Worm (Caenorhabditis elegans): Measurements from ENCODE around the gene pho-12.

pho-12 gene

DNA sequence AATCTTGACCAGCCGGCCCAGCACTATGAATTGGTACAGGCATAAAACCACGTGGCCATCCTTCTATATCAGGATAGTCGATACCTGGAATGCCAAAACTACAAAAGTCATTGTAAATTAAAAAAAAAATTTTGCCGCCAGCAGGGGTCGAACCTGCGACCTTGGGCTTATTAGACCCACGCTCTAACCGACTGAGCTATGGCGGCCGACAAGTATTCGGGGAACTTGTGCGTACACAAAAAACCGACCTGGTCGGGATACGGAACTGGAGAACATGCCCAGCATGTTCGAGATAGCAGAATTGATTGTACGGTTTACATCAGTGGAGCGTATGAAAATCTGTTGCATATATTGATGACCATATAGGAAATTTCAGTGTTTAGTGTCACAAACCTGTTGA lies 3.3 kb downstream of the pho-12 start (continued):
- TF ChIP-seq nhr-90 (tag; optimal IDR thresholded peaks at IDR 0.05; ENCODE audit: poor library complexity): peak; percentile 74
- TF ChIP-seq mef-2 (tag; optimal IDR thresholded peaks at IDR 0.05): no peak
- peak; percentile 31 to 47 (median 44) for TF ChIP-seq dpl-1 (GFP tag; optimal IDR thresholded peaks at IDR 0.05)
- TF ChIP-seq mep-1 (tag; optimal IDR thresholded peaks at IDR 0.05): peak; percentile 67
- peak; percentile 38 for TF ChIP-seq lir-3 (tag; optimal IDR thresholded peaks at IDR 0.05; ENCODE audit: poor library complexity)
- no peak for TF ChIP-seq jun-1 (tag; optimal IDR thresholded peaks at IDR 0.05)
- no peak for TF ChIP-seq vab-15 (tag; optimal IDR thresholded peaks at IDR 0.05)
- TF ChIP-seq nhr-20 (tag; optimal IDR thresholded peaks at IDR 0.05): peak; percentile 76
- TF ChIP-seq tbx-2 (tag; optimal IDR thresholded peaks at IDR 0.05): peak; percentile 54
- TF ChIP-seq sptf-1 (tag; optimal IDR thresholded peaks at IDR 0.05): no peak
- TF ChIP-seq aly-2 (tag; optimal IDR thresholded peaks at IDR 0.05): no peak
- TF ChIP-seq isw-1 (GFP tag; IDR thresholded peaks at IDR 0.05): no peak; the same call in 1 of the 2 replicates
- no peak for TF ChIP-seq egl-13 (tag; optimal IDR thresholded peaks at IDR 0.05)
- TF ChIP-seq nhr-77 (tag; optimal IDR thresholded peaks at IDR 0.05): peak; percentile 23
- TF ChIP-seq fkh-10 (GFP tag; optimal IDR thresholded peaks at IDR 0.05): no peak
- TF ChIP-seq C04F5.9 (tag; optimal IDR thresholded peaks at IDR 0.05): no peak
- TF ChIP-seq nhr-84 (tag; optimal IDR thresholded peaks at IDR 0.05): no peak
- no peak for TF ChIP-seq nhr-237 (tag; optimal IDR thresholded peaks at IDR 0.05)
- TF ChIP-seq dsc-1 (tag; optimal IDR thresholded peaks at IDR 0.05): peak; percentile 52
- no peak for TF ChIP-seq aha-1 (tag; optimal IDR thresholded peaks at IDR 0.05)
- TF ChIP-seq nhr-71 (tag; optimal IDR thresholded peaks at IDR 0.05): peak; percentile 74
- no peak for TF ChIP-seq tlp-1 (tag; optimal IDR thresholded peaks at IDR 0.05)
- TF ChIP-seq lin-39 (tag; optimal IDR thresholded peaks at IDR 0.05): no peak
- peak; percentile 41 to 67 for TF ChIP-seq efl-1 (optimal IDR thresholded peaks at IDR 0.05)
- peak; percentile 39 to 94 for TF ChIP-seq efl-1 (GFP tag; optimal IDR thresholded peaks at IDR 0.05 in 1 of 2)
- TF ChIP-seq egl-27 (tag; optimal IDR thresholded peaks at IDR 0.05): no peak
- peak; percentile 53 for TF ChIP-seq lin-14 (GFP tag; optimal IDR thresholded peaks at IDR 0.05)
- no peak for TF ChIP-seq fkh-8 (tag; optimal IDR thresholded peaks at IDR 0.05)
- peak; percentile 98 for TF ChIP-seq snpc-4 (tag; optimal IDR thresholded peaks at IDR 0.05)
- TF ChIP-seq lsy-2 (tag; optimal IDR thresholded peaks at IDR 0.05): peak; percentile 76 to 79
- TF ChIP-seq rnt-1 (tag; optimal IDR thresholded peaks at IDR 0.05): peak; percentile 85
- peak; percentile 29 for TF ChIP-seq pax-3 (tag; optimal IDR thresholded peaks at IDR 0.05)
- TF ChIP-seq snu-23 (GFP tag; optimal IDR thresholded peaks at IDR 0.05): peak; percentile 79
- TF ChIP-seq elt-2 (tag; optimal IDR thresholded peaks at IDR 0.05): peak; percentile 89
- TF ChIP-seq nhr-47 (tag; optimal IDR thresholded peaks at IDR 0.05): peak; percentile 70
- no peak for TF ChIP-seq hpl-2 (GFP tag; optimal IDR thresholded peaks at IDR 0.05)
- TF ChIP-seq C16A3.4 (tag; optimal IDR thresholded peaks at IDR 0.05): peak; percentile 44
- TF ChIP-seq nhr-85 (tag): peak; percentile 81
- TF ChIP-seq ceh-82 (tag; optimal IDR thresholded peaks at IDR 0.05): peak in 2 of 3 experiments; percentile 11

DNA sequence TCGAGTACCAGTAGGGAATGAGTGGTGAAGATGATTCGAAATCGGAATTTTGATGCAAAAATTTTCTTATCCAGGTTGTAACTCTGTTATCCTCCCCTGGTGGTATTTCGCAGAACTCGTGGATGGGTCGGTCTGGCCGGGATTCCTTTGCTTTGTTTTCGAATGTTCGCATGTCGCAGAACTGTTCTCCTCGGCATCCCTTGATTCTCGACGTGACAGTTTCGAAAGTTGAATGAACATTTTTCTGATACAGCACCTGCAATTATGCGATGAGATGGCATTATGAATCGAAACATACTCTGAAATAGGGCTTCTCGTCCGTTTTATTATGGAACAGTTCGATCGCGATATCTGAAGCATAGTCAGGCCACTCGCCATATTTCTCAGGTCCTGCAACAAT lies 4.4 kb downstream of the pho-12 start:
- TF ChIP-seq zag-1 (tag; optimal IDR thresholded peaks at IDR 0.05) (no peak), hpl-2 (GFP tag; optimal IDR thresholded peaks at IDR 0.05) (no peak), nhr-77 (tag; optimal IDR thresholded peaks at IDR 0.05) (peak; percentile 7), nhr-11 (tag; optimal IDR thresholded peaks at IDR 0.05) (no peak), elt-2 (tag; optimal IDR thresholded peaks at IDR 0.05) (no peak), tlp-1 (tag; optimal IDR thresholded peaks at IDR 0.05) (no peak), dsc-1 (tag; optimal IDR thresholded peaks at IDR 0.05) (peak; percentile 0), lsy-2 (tag; optimal IDR thresholded peaks at IDR 0.05) (peak in 1 of 2 experiments; percentile 2), efl-3 (GFP tag; optimal IDR thresholded peaks at IDR 0.05) (no peak), egl-27 (tag; optimal IDR thresholded peaks at IDR 0.05) (no peak), nhr-85 (tag) (peak; percentile 47), xbp-1 (tag; optimal IDR thresholded peaks at IDR 0.05) (no peak), mef-2 (tag; optimal IDR thresholded peaks at IDR 0.05) (no peak), C34B4.2 (tag; optimal IDR thresholded peaks at IDR 0.05) (no peak), efl-1 (optimal IDR thresholded peaks at IDR 0.05) (no peak), efl-1 (GFP tag; optimal IDR thresholded peaks at IDR 0.05 in 1 of 2) (peak in 1 of 2 experiments; percentile 92), lin-15B (tag; optimal IDR thresholded peaks at IDR 0.05) (no peak), alr-1 (tag; optimal IDR thresholded peaks at IDR 0.05; ENCODE audit: borderline replicate concordance) (no peak), lir-3 (tag; optimal IDR thresholded peaks at IDR 0.05; ENCODE audit: poor library complexity) (no peak), ces-1 (GFP tag; optimal IDR thresholded peaks at IDR 0.05) (no peak), sptf-1 (tag; optimal IDR thresholded peaks at IDR 0.05) (no peak), vab-15 (tag; optimal IDR thresholded peaks at IDR 0.05) (no peak), mab-9 (GFP tag; IDR thresholded peaks at IDR 0.05) (no peak), dpl-1 (GFP tag; optimal IDR thresholded peaks at IDR 0.05) (no peak), blmp-1 (tag; optimal IDR thresholded peaks at IDR 0.05) (no peak), snpc-4 (tag; optimal IDR thresholded peaks at IDR 0.05) (no peak), aly-2 (tag; optimal IDR thresholded peaks at IDR 0.05) (no peak), jun-1 (tag; optimal IDR thresholded peaks at IDR 0.05) (no peak), fkh-8 (tag; optimal IDR thresholded peaks at IDR 0.05) (no peak)

All from whole organism, L1 larva.